Fruit fly (Drosophila melanogaster): ENCODE measurements around the gene Cox10.

DNA sequence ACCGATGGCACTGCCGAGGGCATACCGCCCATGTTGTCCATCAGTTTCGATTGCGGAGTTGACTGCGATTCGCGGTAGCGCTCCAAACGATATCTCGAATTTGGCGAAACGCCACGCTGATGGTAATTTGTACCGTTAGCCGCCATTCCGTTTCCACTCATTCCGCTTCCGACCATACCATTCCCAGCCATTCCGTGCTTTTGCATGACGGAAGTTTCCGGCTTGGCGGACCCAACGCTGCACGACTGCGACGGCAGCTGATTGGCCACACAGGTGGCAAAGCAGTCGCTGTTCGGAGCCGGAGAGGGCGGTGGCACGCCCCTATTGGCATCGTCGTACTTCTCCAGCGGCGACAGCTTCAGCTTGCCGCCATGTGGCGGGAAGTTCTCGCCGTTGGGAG lies 41.0 kb downstream of the Cox10 start:
- TF ChIP-seq CG14711 (tag; optimal IDR thresholded peaks at IDR 0.05) (no peak), CG11617 (GFP tag; optimal IDR thresholded peaks at IDR 0.05) (no peak)

All from whole organism, adult.